Worm (Caenorhabditis elegans) whole organism, young adult: Measurements from ENCODE around the gene nhr-70.

Source experiments
- C06A6.2 ChIP-seq: fragments of 200-800 bp; sonication (Bioruptor generic); conservative IDR thresholded peaks from 2 replicates; pipeline ENCODE4 v1.3.6; 2022; ENCODE audit warnings: missing genetic modification characterization, missing compliant biosample characterization
- T26A5.8 ChIP-seq: sonication (generic microtip); optimal IDR thresholded peaks from 2 replicates; lab custom pipeline; 2016; ENCODE audit warnings: missing genetic modification characterization, missing compliant biosample characterization
- attf-5 ChIP-seq: fragments of 200-800 bp; sonication (Bioruptor generic); optimal IDR thresholded peaks from 2 replicates; lab custom pipeline; 2018; ENCODE audit warnings: mild to moderate bottlenecking, missing genetic modification characterization, missing compliant biosample characterization
- dox-1 ChIP-seq: fragments of 200-800 bp; sonication (Bioruptor generic); IDR thresholded peaks from 2 replicates; pipeline ENCODE4 v1.3.6; 2022; ENCODE audit warnings: missing genetic modification reagents, missing genetic modification characterization, missing compliant biosample characterization
- hrde-1 ChIP-seq: sonication (generic microtip); optimal IDR thresholded peaks from 2 replicates; lab custom pipeline; 2016; ENCODE audit warnings: missing genetic modification characterization, mild to moderate bottlenecking, missing compliant biosample characterization, moderate library complexity, missing genotype, missing genetic modification reagents, borderline replicate concordance
- nhr-27 ChIP-seq: fragments of 200-800 bp; sonication (Bioruptor generic); optimal IDR thresholded peaks from 2 replicates; lab custom pipeline; 2018; ENCODE audit warnings: mild to moderate bottlenecking, missing genetic modification characterization, moderate library complexity, missing compliant biosample characterization
- unc-130 ChIP-seq: sonication (generic microtip); optimal IDR thresholded peaks from 2 replicates; lab custom pipeline; 2016; ENCODE audit warnings: missing genetic modification reagents, missing genetic modification characterization, missing compliant biosample characterization
- unc-62 ChIP-seq: fragments of 150-350 bp; optimal IDR thresholded peaks from 2 replicates; lab custom pipeline; 2014; ENCODE audit warnings: missing biosample characterization, missing genetic modification reagents, missing genetic modification characterization

DNA sequence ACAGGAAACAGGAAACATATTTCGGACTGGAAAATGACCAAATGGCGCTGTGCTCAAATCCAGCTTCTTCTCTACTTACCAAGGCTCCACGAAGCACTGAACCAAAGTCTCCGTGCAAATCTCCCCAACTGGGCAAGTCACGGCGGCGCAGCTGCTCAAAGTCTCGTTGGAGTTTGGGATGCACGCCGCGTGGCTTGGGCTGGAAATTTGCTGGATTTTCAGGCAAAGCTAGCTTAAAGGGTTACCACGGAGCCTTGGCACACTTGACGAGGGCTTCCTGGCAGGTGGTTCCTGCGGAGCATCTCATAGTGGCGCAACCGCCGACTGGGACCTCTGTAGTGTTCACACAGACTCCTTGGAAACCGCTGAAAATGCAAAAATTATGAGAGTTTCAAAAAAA lies 42.5 kb downstream of the nhr-70 start:
- TF ChIP-seq unc-62 (GFP tag; lab: Kevin White, UChicago) (no peak), T26A5.8 (tag; lab: Kevin White, UChicago) (no peak), C06A6.2 (GFP tag; lab: Robert Waterston, UW) (no peak), dox-1 (GFP tag; lab: Robert Waterston, UW) (no peak), hrde-1 (tag; lab: Kevin White, UChicago) (no peak), attf-5 (GFP tag; lab: Kevin White, UChicago) (no peak), unc-130 (GFP tag; lab: Kevin White, UChicago) (no peak), nhr-27 (tag; lab: Kevin White, UChicago) (no peak)
